Worm (Caenorhabditis elegans): ENCODE results near the gene F40G9.7.

The F40G9.7 gene

DNA sequence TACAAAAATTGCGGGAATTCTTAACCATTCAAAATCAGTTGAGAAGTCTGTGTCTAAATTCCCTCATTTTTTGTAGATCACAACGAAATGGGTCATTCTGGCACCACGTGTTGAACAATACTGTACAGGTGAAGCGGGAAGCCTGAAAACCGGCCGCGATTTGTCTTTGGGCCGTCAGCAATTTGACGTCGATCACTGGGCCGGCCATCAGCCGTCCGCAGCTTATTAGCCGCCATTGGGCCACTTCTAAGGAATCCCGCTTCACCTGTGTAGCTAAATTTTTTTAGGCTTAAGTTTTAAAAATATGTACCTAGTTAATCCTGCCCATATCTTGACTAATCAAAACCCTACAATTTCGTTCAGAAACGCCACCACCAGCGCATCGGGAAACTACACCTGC is 5.8 kb upstream of the F40G9.7 start (continued):
- TF ChIP-seq dmd-8 (GFP tag; IDR thresholded peaks at IDR 0.05) = peak; percentile 10; the same call in 1 of the 2 replicates
- TF ChIP-seq R02D3.7 (tag; optimal IDR thresholded peaks at IDR 0.05) = no peak
- no peak for TF ChIP-seq arid-1 (GFP tag; conservative IDR thresholded peaks at IDR 0.05)
- no peak for TF ChIP-seq zfp-2 (tag; optimal IDR thresholded peaks at IDR 0.05)
- no peak for TF ChIP-seq nhr-48 (tag; optimal IDR thresholded peaks at IDR 0.05)
- no peak for TF ChIP-seq ama-1 (optimal IDR thresholded peaks at IDR 0.05)
- TF ChIP-seq duxl-1 (tag; optimal IDR thresholded peaks at IDR 0.05; ENCODE audit: poor library complexity) = no peak
- peak; percentile 40; the same call in 1 of the 2 replicates for TF ChIP-seq egl-43 (GFP tag; IDR thresholded peaks at IDR 0.05)
- TF ChIP-seq attf-4 (tag; optimal IDR thresholded peaks at IDR 0.05) = no peak
- 0 out of 4 replicates have a peak, but pooled peaks of 1 of the 2 experiments have one; percentile 35 for TF ChIP-seq madf-5 (GFP tag; IDR thresholded peaks at IDR 0.05)
- TF ChIP-seq dmd-9 (GFP tag; IDR thresholded peaks at IDR 0.05) = no peak
- no peak for TF ChIP-seq D1046.2 (GFP tag; IDR thresholded peaks at IDR 0.05)

DNA sequence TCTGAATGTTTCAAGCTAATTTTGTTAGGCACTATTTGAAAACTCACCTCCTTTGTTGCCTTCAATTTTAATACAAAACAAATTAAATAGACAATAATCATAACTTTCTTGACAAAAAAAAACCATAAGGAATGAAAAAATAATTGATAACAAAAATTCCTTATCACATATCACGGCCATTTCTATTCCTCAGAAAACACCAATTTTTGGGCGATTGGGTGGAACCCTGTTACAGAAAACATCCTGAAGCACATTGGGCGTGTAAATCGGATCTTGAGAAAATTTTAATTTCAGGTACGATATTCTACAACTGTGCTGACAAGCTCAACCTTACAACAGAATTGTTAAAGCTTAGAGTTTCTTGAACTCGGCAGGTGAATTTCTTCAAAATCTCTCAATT is 715 bp upstream of the F40G9.7 start, which contains the start of gene F40G9.8:
TSS of gene F40G9.8 (minus strand) at position 101 of the 400 bp plus-strand sequence.
- TF ChIP-seq lin-38 (GFP tag; IDR thresholded peaks at IDR 0.05) = no peak
- TF ChIP-seq dmd-6 (GFP tag; IDR thresholded peaks at IDR 0.05) = no peak
- no peak for TF ChIP-seq lir-3 (tag; optimal IDR thresholded peaks at IDR 0.05)
- no peak for TF ChIP-seq hlh-30 (tag; optimal IDR thresholded peaks at IDR 0.05; ENCODE audit: insufficient read depth)
- no peak for TF ChIP-seq D1046.2 (GFP tag; IDR thresholded peaks at IDR 0.05)
- TF ChIP-seq R02D3.7 (tag; optimal IDR thresholded peaks at IDR 0.05) = no peak
- no peak for TF ChIP-seq aha-1 (tag)
- no peak for TF ChIP-seq nhr-6 (tag; optimal IDR thresholded peaks at IDR 0.05)
- TF ChIP-seq lin-15B (tag; optimal IDR thresholded peaks at IDR 0.05) = no peak
- TF ChIP-seq mdl-1 (tag; optimal IDR thresholded peaks at IDR 0.05) = no peak
- TF ChIP-seq jun-1 (tag; optimal IDR thresholded peaks at IDR 0.05) = no peak
- no peak for TF ChIP-seq mes-2 (tag; optimal IDR thresholded peaks at IDR 0.05; ENCODE audit: poor library complexity, severe bottlenecking)
- no peak for TF ChIP-seq zip-2 (tag; optimal IDR thresholded peaks at IDR 0.05)
- no peak for TF ChIP-seq ctbp-1 (GFP tag; IDR thresholded peaks at IDR 0.05)
- TF ChIP-seq skn-1 (tag; optimal IDR thresholded peaks at IDR 0.05) = no peak
- no peak for TF ChIP-seq nhr-48 (tag; optimal IDR thresholded peaks at IDR 0.05)
- no peak for TF ChIP-seq gei-8 (GFP tag; optimal IDR thresholded peaks at IDR 0.05)
- no peak for TF ChIP-seq zag-1 (tag; optimal IDR thresholded peaks at IDR 0.05)

DNA sequence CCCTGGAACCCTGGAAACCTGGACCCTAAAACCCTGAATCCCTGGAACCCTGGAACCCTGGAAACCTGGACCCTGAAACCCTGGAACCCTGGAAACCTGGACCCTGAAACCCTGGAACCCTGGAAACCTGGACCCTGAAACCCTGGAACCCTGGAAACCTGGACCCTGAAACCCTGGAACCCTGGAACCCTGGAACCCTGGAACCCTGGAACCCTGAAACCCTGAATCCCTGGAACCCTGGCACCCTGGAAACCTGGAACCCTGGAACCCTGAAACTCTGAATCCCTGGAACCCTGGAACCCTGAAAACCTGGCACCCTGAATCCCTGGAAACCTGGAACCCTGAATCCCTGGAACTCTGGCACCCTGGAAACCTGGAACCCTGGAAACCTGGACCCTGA is 2.9 kb downstream of the F40G9.7 start:
- TF ChIP-seq set-16 (GFP tag; IDR thresholded peaks at IDR 0.05) = peak; percentile 88

DNA sequence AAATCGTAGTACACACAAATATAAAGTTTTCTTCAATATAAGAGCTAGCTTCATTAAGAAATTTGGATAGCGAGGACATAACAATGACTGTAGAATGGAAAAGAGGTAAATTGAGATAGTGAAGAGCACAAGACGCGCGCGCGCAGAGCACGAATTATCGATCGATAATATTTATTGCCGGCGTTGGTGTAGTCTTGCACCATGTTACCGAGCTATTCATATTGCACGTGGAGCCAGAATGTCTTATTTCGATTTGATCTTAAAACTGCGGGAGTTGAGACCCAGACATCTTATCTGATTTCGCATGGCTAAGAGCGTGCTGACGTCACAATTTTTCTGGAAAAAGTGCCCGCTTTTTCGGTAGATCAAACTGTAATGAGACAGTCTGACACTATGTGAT is 4.0 kb downstream of the F40G9.7 start, which contains the start of gene F40G9.18:
TSS of gene F40G9.18 (minus strand) at position 101 of the 400 bp plus-strand sequence.
- no peak for TF ChIP-seq hlh-30 (tag; optimal IDR thresholded peaks at IDR 0.05; ENCODE audit: insufficient read depth)
- no peak for TF ChIP-seq F49E8.2 (tag; optimal IDR thresholded peaks at IDR 0.05; ENCODE audit: borderline replicate concordance)
- TF ChIP-seq daf-16 (GFP tag; optimal IDR thresholded peaks at IDR 0.05) = no peak
- no peak for TF ChIP-seq daf-16 (tag; optimal IDR thresholded peaks at IDR 0.05)
- no peak for TF ChIP-seq mes-2 (tag; optimal IDR thresholded peaks at IDR 0.05; ENCODE audit: poor library complexity, severe bottlenecking)
- TF ChIP-seq nhr-10 (tag; optimal IDR thresholded peaks at IDR 0.05) = no peak
- no peak for TF ChIP-seq ceh-32 (tag; optimal IDR thresholded peaks at IDR 0.05; ENCODE audit: poor library complexity)
- TF ChIP-seq ztf-7 (tag; optimal IDR thresholded peaks at IDR 0.05) = no peak
- peak in 1 of 2 experiments; percentile 87 for TF ChIP-seq unc-62 (GFP tag; optimal IDR thresholded peaks at IDR 0.05 in 1 of 2)
- TF ChIP-seq unc-62 (tag; optimal IDR thresholded peaks at IDR 0.05) = no peak

Measured in whole organism, L4 larva.